Fruit fly (Drosophila melanogaster) whole organism: ENCODE measurements around the gene Wdr33.

ENCODE experiments used
- CG8478 ChIP-seq: fragments of >200 bp; optimal IDR thresholded peaks from 2 replicates; lab custom pipeline; 2018; ENCODE audit warnings: inconsistent platforms
- Dll ChIP-seq: fragments of >200 bp; optimal IDR thresholded peaks from 2 replicates; lab custom pipeline; 2017
- EcR ChIP-seq, 2 experiments: fragments of >200 bp; optimal IDR thresholded peaks; 2 replicates each; lab custom pipeline; 2017; ENCODE audit warnings: missing biosample characterization in 2 of 2, missing genetic modification characterization in 2 of 2, missing genetic modification reagents in 2 of 2
- pan ChIP-seq: fragments of >200 bp; optimal IDR thresholded peaks from 2 replicates; lab custom pipeline; 2017
- psq ChIP-seq: fragments of >200 bp; optimal IDR thresholded peaks from 2 replicates; lab custom pipeline; 2017
- usp ChIP-seq: fragments of >200 bp; optimal IDR thresholded peaks from 2 replicates; lab custom pipeline; 2017; ENCODE audit warnings: missing biosample characterization, missing genetic modification characterization, mixed read lengths

dm6 chr3R:5620387-5620956 lies 40.0 kb upstream of the Wdr33 start:
- no peak for TF ChIP-seq usp (GFP tag; lab: Kevin White, UChicago)
- no peak for TF ChIP-seq Dll (lab: Kevin White, UChicago)
- no peak for TF ChIP-seq pan
- no peak for TF ChIP-seq CG8478 (lab: Kevin White, UChicago)
- TF ChIP-seq psq (lab: Kevin White, UChicago) = no peak
- TF ChIP-seq EcR (GFP tag; optimal IDR thresholded peaks at IDR 0.05; lab: Kevin White, UChicago) = no peak
